Fruit fly (Drosophila melanogaster) whole organism, adult: ENCODE results near the gene CG18766.

Source experiments
- CG14711 ChIP-seq: fragments of 200-800 bp; sonication (Bioruptor generic); optimal IDR thresholded peaks from 2 replicates; lab custom pipeline; 2018; ENCODE audit warnings: missing biosample characterization, mild to moderate bottlenecking, missing genetic modification characterization, moderate library complexity
- CG1620 ChIP-seq: fragments of 200-800 bp; sonication (Bioruptor generic); optimal IDR thresholded peaks from 2 replicates; lab custom pipeline; 2016; ENCODE audit warnings: missing biosample characterization, missing genetic modification characterization
- CG33017 ChIP-seq: fragments of 200-800 bp; sonication (Bioruptor generic); optimal IDR thresholded peaks from 2 replicates; lab custom pipeline; 2018; ENCODE audit warnings: missing biosample characterization, mild to moderate bottlenecking, missing genetic modification characterization, moderate library complexity
- CG5204 ChIP-seq: fragments of 200-800 bp; sonication (Bioruptor generic); optimal IDR thresholded peaks from 2 replicates; lab custom pipeline; 2016; ENCODE audit warnings: missing biosample characterization, missing genetic modification characterization
- CG7045 ChIP-seq: fragments of 200-800 bp; sonication (Bioruptor generic); optimal IDR thresholded peaks from 2 replicates; lab custom pipeline; 2017; ENCODE audit warnings: missing biosample characterization, mild to moderate bottlenecking, missing genetic modification characterization
- CG7101 ChIP-seq: fragments of 200-800 bp; sonication (Bioruptor generic); optimal IDR thresholded peaks from 2 replicates; lab custom pipeline; 2018; ENCODE audit warnings: missing biosample characterization, mild to moderate bottlenecking, missing genetic modification characterization, moderate library complexity
- Hr96 ChIP-seq: fragments of 200-800 bp; sonication (Bioruptor generic); optimal IDR thresholded peaks from 2 replicates; lab custom pipeline; 2016; ENCODE audit warnings: missing biosample characterization, missing genetic modification characterization
- Mnt ChIP-seq: fragments of 200-800 bp; sonication (Bioruptor generic); optimal IDR thresholded peaks from 2 replicates; lab custom pipeline; 2016; ENCODE audit warnings: missing biosample characterization, mild to moderate bottlenecking, missing genetic modification characterization
- bab1 ChIP-seq: fragments of 200-800 bp; sonication (Bioruptor generic); optimal IDR thresholded peaks from 3 replicates; lab custom pipeline; 2019; ENCODE audit warnings: missing biosample characterization, mild to moderate bottlenecking, missing genetic modification characterization, moderate library complexity
- cic ChIP-seq: fragments of 200-800 bp; sonication (Bioruptor generic); optimal IDR thresholded peaks from 2 replicates; lab custom pipeline; 2017; ENCODE audit warnings: missing biosample characterization, mild to moderate bottlenecking, missing genetic modification characterization, moderate library complexity
- cnc ChIP-seq, 2 experiments: fragments of >200 bp; optimal IDR thresholded peaks; 2 replicates each; lab custom pipeline; 2017
- kay ChIP-seq: fragments of 200-800 bp; sonication (Bioruptor generic); peaks from one replicate; lab custom pipeline; 2016; ENCODE audit warnings: missing biosample characterization, missing genetic modification characterization, borderline replicate concordance
- tj ChIP-seq: fragments of 200-800 bp; sonication (Bioruptor generic); optimal IDR thresholded peaks from 3 replicates; lab custom pipeline; 2017; ENCODE audit warnings: missing biosample characterization, mild to moderate bottlenecking, missing genetic modification characterization, moderate library complexity
- toe ChIP-seq: fragments of 200-800 bp; sonication (Bioruptor generic); optimal IDR thresholded peaks from 2 replicates; lab custom pipeline; 2016; ENCODE audit warnings: missing biosample characterization, missing genetic modification characterization

dm6 chr3R:27222013-27222673, 22.9 kb downstream of the CG18766 start:
- no peak for TF ChIP-seq Hr96 (GFP tag; lab: Kevin White, UChicago)
- no peak for TF ChIP-seq kay (GFP tag; lab: Kevin White, UChicago)
- TF ChIP-seq bab1, result no peak
- TF ChIP-seq tj (GFP tag; lab: Kevin White, UChicago), result no peak
- no peak for TF ChIP-seq CG7045 (GFP tag; lab: Kevin White, UChicago)
- TF ChIP-seq Mnt (GFP tag; lab: Kevin White, UChicago), result no peak
- no peak for TF ChIP-seq CG1620 (GFP tag; lab: Kevin White, UChicago)
- TF ChIP-seq CG33017 (tag; lab: Kevin White, UChicago), result no peak
- no peak for TF ChIP-seq toe (GFP tag; lab: Kevin White, UChicago)
- TF ChIP-seq cnc (optimal IDR thresholded peaks at IDR 0.05; lab: Kevin White, UChicago), result no peak
- TF ChIP-seq CG5204 (GFP tag; lab: Kevin White, UChicago), result no peak
- TF ChIP-seq cic (GFP tag; lab: Kevin White, UChicago), result no peak
- no peak for TF ChIP-seq CG7101 (tag; lab: Kevin White, UChicago)
- no peak for TF ChIP-seq CG14711 (tag; lab: Kevin White, UChicago)
